Worm (Caenorhabditis elegans): Measurements from ENCODE around the gene C39H7.4.

C39H7.4 gene

ce11 chrIV:5645514-5646052 is 31.2 kb upstream of the C39H7.4 start, which contains the start of the genes srd-8 and B0547.2:
Gene srd-8, minus strand, starts transcription at chrIV:5645614.
Gene B0547.2, plus strand, starts transcription at chrIV:5646002.
- TF ChIP-seq ceh-6 (GFP tag; optimal IDR thresholded peaks at IDR 0.05) = no peak
- TF ChIP-seq hlh-15 (tag; optimal IDR thresholded peaks at IDR 0.05) = no peak
- no peak for TF ChIP-seq npax-4 (tag; optimal IDR thresholded peaks at IDR 0.05)
- TF ChIP-seq ceh-45 (GFP tag; IDR thresholded peaks at IDR 0.05) = no peak
- no peak for TF ChIP-seq elt-2 (tag; optimal IDR thresholded peaks at IDR 0.05)
- TF ChIP-seq pha-2 (tag; optimal IDR thresholded peaks at IDR 0.05) = no peak
- TF ChIP-seq pqm-1 (tag; optimal IDR thresholded peaks at IDR 0.05) = no peak
- no peak for TF ChIP-seq fkh-10 (GFP tag; optimal IDR thresholded peaks at IDR 0.05)
- TF ChIP-seq che-1 (tag; optimal IDR thresholded peaks at IDR 0.05) = no peak
- TF ChIP-seq elt-4 (tag; optimal IDR thresholded peaks at IDR 0.05) = no peak

- TF ChIP-seq ets-4 (tag; optimal IDR thresholded peaks at IDR 0.05) (no peak), che-1 (tag; optimal IDR thresholded peaks at IDR 0.05) (no peak), ceh-24 (tag; optimal IDR thresholded peaks at IDR 0.05) (no peak), fkh-10 (GFP tag; optimal IDR thresholded peaks at IDR 0.05) (no peak), unc-55 (GFP tag; optimal IDR thresholded peaks at IDR 0.05) (no peak), syd-9 (tag; optimal IDR thresholded peaks at IDR 0.05) (no peak), pros-1 (tag; optimal IDR thresholded peaks at IDR 0.05) (no peak), ceh-22 (tag; optimal IDR thresholded peaks at IDR 0.05) (no peak), fkh-6 (tag; optimal IDR thresholded peaks at IDR 0.05) (no peak), ahr-1 (tag; optimal IDR thresholded peaks at IDR 0.05) (no peak), pha-2 (tag; optimal IDR thresholded peaks at IDR 0.05) (no peak), ceh-45 (GFP tag; IDR thresholded peaks at IDR 0.05) (no peak), pag-3 (tag; optimal IDR thresholded peaks at IDR 0.05; ENCODE audit: borderline replicate concordance) (no peak), elt-2 (tag; optimal IDR thresholded peaks at IDR 0.05) (no peak), tbx-7 (tag; optimal IDR thresholded peaks at IDR 0.05) (no peak), ceh-48 (tag; optimal IDR thresholded peaks at IDR 0.05) (no peak), pax-1 (tag; optimal IDR thresholded peaks at IDR 0.05) (no peak)
Measured at ce11 chrIV:5635551-5635950, 21.1 kb upstream of the C39H7.4 start, which contains the start of gene srd-13. Gene srd-13, minus strand, starts transcription at chrIV:5635651.

- no peak for TF ChIP-seq ama-1 (optimal IDR thresholded peaks at IDR 0.05)
- TF ChIP-seq sox-2 (GFP tag; IDR thresholded peaks at IDR 0.05) = no peak
- TF ChIP-seq dve-1 (tag; optimal IDR thresholded peaks at IDR 0.05) = no peak
- no peak for TF ChIP-seq hlh-30 (tag; optimal IDR thresholded peaks at IDR 0.05; ENCODE audit: insufficient read depth)
- TF ChIP-seq fkh-10 (GFP tag; optimal IDR thresholded peaks at IDR 0.05) = no peak
- no peak for TF ChIP-seq gmeb-2 (tag; optimal IDR thresholded peaks at IDR 0.05)
- no peak for TF ChIP-seq pros-1 (tag; optimal IDR thresholded peaks at IDR 0.05)
- no peak for TF ChIP-seq unc-3 (GFP tag; conservative IDR thresholded peaks at IDR 0.05)
- TF ChIP-seq unc-3 (tag; optimal IDR thresholded peaks at IDR 0.05) = no peak
- TF ChIP-seq elt-4 (tag; optimal IDR thresholded peaks at IDR 0.05) = no peak
- TF ChIP-seq pag-3 (tag; optimal IDR thresholded peaks at IDR 0.05; ENCODE audit: borderline replicate concordance) = no peak
- no peak for TF ChIP-seq ceh-31 (tag; optimal IDR thresholded peaks at IDR 0.05)
- TF ChIP-seq ref-2 (tag; optimal IDR thresholded peaks at IDR 0.05) = no peak
- TF ChIP-seq mec-3 (tag; optimal IDR thresholded peaks at IDR 0.05; ENCODE audit: borderline replicate concordance) = no peak
- no peak for TF ChIP-seq ahr-1 (tag; optimal IDR thresholded peaks at IDR 0.05)
- TF ChIP-seq C08G9.2 (tag; optimal IDR thresholded peaks at IDR 0.05) = no peak
- no peak for TF ChIP-seq madf-2 (tag; optimal IDR thresholded peaks at IDR 0.05)
- no peak for TF ChIP-seq nfya-1 (tag; optimal IDR thresholded peaks at IDR 0.05)
Measured at ce11 chrIV:5632536-5632935, 18.1 kb upstream of the C39H7.4 start.

ce11 chrIV:5631628-5632027 is 17.2 kb upstream of the C39H7.4 start, which contains the start of gene ttbk-8.2:
Gene ttbk-8.2, plus strand, starts transcription at chrIV:5631928.
- no peak for TF ChIP-seq ceh-24 (tag; optimal IDR thresholded peaks at IDR 0.05)
- no peak for TF ChIP-seq dve-1 (tag; optimal IDR thresholded peaks at IDR 0.05)
- no peak for TF ChIP-seq ceh-34 (tag; optimal IDR thresholded peaks at IDR 0.05)
- TF ChIP-seq mec-3 (tag; optimal IDR thresholded peaks at IDR 0.05; ENCODE audit: borderline replicate concordance) = no peak
- TF ChIP-seq gmeb-2 (tag; optimal IDR thresholded peaks at IDR 0.05) = no peak
- TF ChIP-seq tbx-2 (tag; optimal IDR thresholded peaks at IDR 0.05) = no peak
- no peak for TF ChIP-seq unc-42 (tag; optimal IDR thresholded peaks at IDR 0.05)
- TF ChIP-seq pqm-1 (tag; optimal IDR thresholded peaks at IDR 0.05) = no peak
- no peak for TF ChIP-seq eyg-1 (tag; optimal IDR thresholded peaks at IDR 0.05)
- no peak for TF ChIP-seq ceh-2 (tag; optimal IDR thresholded peaks at IDR 0.05)
- no peak for TF ChIP-seq ceh-30 (tag; optimal IDR thresholded peaks at IDR 0.05)
- TF ChIP-seq elt-2 (tag; optimal IDR thresholded peaks at IDR 0.05) = no peak
- TF ChIP-seq fkh-6 (tag; optimal IDR thresholded peaks at IDR 0.05) = no peak
- TF ChIP-seq ref-2 (tag; optimal IDR thresholded peaks at IDR 0.05) = no peak
- no peak for TF ChIP-seq ets-4 (tag; optimal IDR thresholded peaks at IDR 0.05)
